Fruit fly (Drosophila melanogaster): ENCODE measurements around the gene CG7376.

Gene CG7376

dm6 chr3L:6157327-6158032, 16.6 kb upstream of the CG7376 start, which contains the start of gene CG13297 (continued):
- TF ChIP-seq YL-1 (GFP tag; optimal IDR thresholded peaks at IDR 0.05) (no peak), ken (GFP tag; IDR thresholded peaks at IDR 0.05) (peak; percentile 21; the same call in 1 of the 3 replicates), CG34224 (GFP tag; IDR thresholded peaks at IDR 0.05; ENCODE audit: partially characterized antibody) (no peak), ase (GFP tag; IDR thresholded peaks at IDR 0.05) (peak; percentile 54; the same call in 1 of the 3 replicates), CG11247 (GFP tag; IDR thresholded peaks at IDR 0.05) (no peak), zfh1 (GFP tag; IDR thresholded peaks at IDR 0.05) (0 out of 3 replicates have a peak, but pooled peaks have one; percentile 32), Atf6 (GFP tag; IDR thresholded peaks at IDR 0.05) (no peak), CG17912 (GFP tag; optimal IDR thresholded peaks at IDR 0.05) (no peak), fd3F (GFP tag; optimal IDR thresholded peaks at IDR 0.05) (peak; percentile 12), trem (tag; optimal IDR thresholded peaks at IDR 0.05) (peak; percentile 33), dimm (GFP tag; IDR thresholded peaks at IDR 0.05) (no peak), CG6175 (GFP tag; IDR thresholded peaks at IDR 0.05) (no peak), CG16863 (GFP tag; optimal IDR thresholded peaks at IDR 0.05) (no peak), Oli (tag; optimal IDR thresholded peaks at IDR 0.05) (peak; percentile 76), CG2199 (GFP tag; IDR thresholded peaks at IDR 0.05) (no peak)

- TF ChIP-seq slbo (GFP tag; IDR thresholded peaks at IDR 0.05) (0 out of 2 replicates have a peak, but pooled peaks have one; percentile 13), Lpt (GFP tag; optimal IDR thresholded peaks at IDR 0.05) (no peak), sd (tag; optimal IDR thresholded peaks at IDR 0.05) (no peak), CG9727 (GFP tag; optimal IDR thresholded peaks at IDR 0.05) (no peak), CoRest (tag; optimal IDR thresholded peaks at IDR 0.05) (no peak)
These were observed 15.5 kb upstream of the CG7376 start, which contains the start of gene Cpr65Ay for dm6 chr3L:6158530-6158929. TSS of gene Cpr65Ay (minus strand) at chr3L:6158630.

- 0 out of 2 replicates have a peak, but pooled peaks have one; percentile 5 for TF ChIP-seq CG6689 (GFP tag; IDR thresholded peaks at IDR 0.05)
- TF ChIP-seq CG15696 (tag; optimal IDR thresholded peaks at IDR 0.05), result peak; percentile 16
- TF ChIP-seq nau (GFP tag; optimal IDR thresholded peaks at IDR 0.05), result no peak
- no peak for TF ChIP-seq CG6272 (GFP tag; IDR thresholded peaks at IDR 0.05)
- peak in 1 of 3 experiments; percentile 62 for TF ChIP-seq lola (GFP tag; optimal IDR thresholded peaks at IDR 0.05)
- TF ChIP-seq Gsc (GFP tag; IDR thresholded peaks at IDR 0.05), result no peak
- peak; percentile 65 for TF ChIP-seq CG2712 (tag; optimal IDR thresholded peaks at IDR 0.05)
- TF ChIP-seq Hsf (GFP tag; optimal IDR thresholded peaks at IDR 0.05), result no peak
- peak; percentile 36 for TF ChIP-seq dmrt99B (tag; optimal IDR thresholded peaks at IDR 0.05)
- peak; percentile 23 for TF ChIP-seq CG9727 (GFP tag; optimal IDR thresholded peaks at IDR 0.05)
- no peak for TF ChIP-seq CG14860 (GFP tag; IDR thresholded peaks at IDR 0.05; ENCODE audit: partially characterized antibody)
- TF ChIP-seq ind (GFP tag; optimal IDR thresholded peaks at IDR 0.05), result no peak
- no peak for TF ChIP-seq CG9876 (GFP tag; optimal IDR thresholded peaks at IDR 0.05)
- no peak for TF ChIP-seq GATAe (GFP tag; conservative IDR thresholded peaks at IDR 0.05)
- no peak for TF ChIP-seq p53 (GFP tag; optimal IDR thresholded peaks at IDR 0.05)
- no peak for TF ChIP-seq gcm (GFP tag; optimal IDR thresholded peaks at IDR 0.05)
- no peak for TF ChIP-seq CG10431 (GFP tag; optimal IDR thresholded peaks at IDR 0.05)
- TF ChIP-seq Sox100B (GFP tag; optimal IDR thresholded peaks at IDR 0.05), result peak; percentile 42
- TF ChIP-seq az2 (GFP tag; optimal IDR thresholded peaks at IDR 0.05), result no peak
- no peak for TF ChIP-seq CG16779 (GFP tag; IDR thresholded peaks at IDR 0.05)
- TF ChIP-seq sr (GFP tag; IDR thresholded peaks at IDR 0.05), result no peak
- no peak for TF ChIP-seq Sox102F (GFP tag; optimal IDR thresholded peaks at IDR 0.05)
- peak; percentile 40 for TF ChIP-seq Blimp-1 (GFP tag; optimal IDR thresholded peaks at IDR 0.05)
- TF ChIP-seq CG30403 (GFP tag; optimal IDR thresholded peaks at IDR 0.05), result peak; percentile 1
- TF ChIP-seq CG18619 (GFP tag; optimal IDR thresholded peaks at IDR 0.05), result no peak
- TF ChIP-seq CG17361 (GFP tag; IDR thresholded peaks at IDR 0.05), result peak; percentile 72; the same call in 2 of the 3 replicates
- no peak for TF ChIP-seq Rfx (GFP tag; IDR thresholded peaks at IDR 0.05)
- peak; percentile 58 for TF ChIP-seq CG14710 (tag; optimal IDR thresholded peaks at IDR 0.05)
- TF ChIP-seq sens (GFP tag), result peak; percentile 55
These were observed 14.2 kb upstream of the CG7376 start for dm6 chr3L:6159863-6160262.
